Fruit fly (Drosophila melanogaster) whole organism, embryonic: Measurements from ENCODE around the gene NFAT.

ENCODE experiments used
- Abd-B ChIP-seq: fragments of 200-800 bp; sonication (Bioruptor generic); optimal IDR thresholded peaks from 2 replicates; lab custom pipeline; 2018; ENCODE audit warnings: missing biosample characterization, mild to moderate bottlenecking, missing genetic modification characterization, moderate library complexity
- Atf-2 ChIP-seq: fragments of 200-800 bp; sonication (Bioruptor generic); optimal IDR thresholded peaks from 2 replicates; lab custom pipeline; 2016; ENCODE audit warnings: missing biosample characterization, missing genetic modification characterization
- Atf3 ChIP-seq: fragments of 200-800 bp; sonication (Bioruptor generic); optimal IDR thresholded peaks from 3 replicates; lab custom pipeline; 2016; ENCODE audit warnings: missing biosample characterization, missing genetic modification characterization
- Awh ChIP-seq: fragments of 200-800 bp; sonication (Bioruptor generic); IDR thresholded peaks from 2 replicates; pipeline ENCODE4, ENCODE4 v1.3.6; 2022; ENCODE audit warnings: missing biosample characterization, missing genetic modification characterization
- Bdp1 ChIP-seq: fragments of 200-800 bp; sonication (Bioruptor generic); optimal IDR thresholded peaks from 3 replicates; lab custom pipeline; 2016; ENCODE audit warnings: missing biosample characterization, missing genetic modification characterization
- BtbVII ChIP-seq: fragments of 200-800 bp; sonication (Bioruptor generic); optimal IDR thresholded peaks from 3 replicates; lab custom pipeline; 2017; ENCODE audit warnings: missing biosample characterization, mild to moderate bottlenecking, missing genetic modification characterization
- CG10274 ChIP-seq: fragments of 200-800 bp; sonication (Bioruptor generic); optimal IDR thresholded peaks from 3 replicates; lab custom pipeline; 2017; ENCODE audit warnings: missing biosample characterization, mild to moderate bottlenecking, missing genetic modification characterization
- CG10543 ChIP-seq: fragments of 200-800 bp; sonication (Bioruptor generic); optimal IDR thresholded peaks from 3 replicates; lab custom pipeline; 2017; ENCODE audit warnings: missing biosample characterization, mild to moderate bottlenecking, missing genetic modification characterization, moderate library complexity
- CG10654 ChIP-seq: fragments of 200-800 bp; sonication (Bioruptor generic); optimal IDR thresholded peaks from 2 replicates; lab custom pipeline; 2016; ENCODE audit warnings: missing biosample characterization, missing genetic modification characterization
- CG10959 ChIP-seq: fragments of 200-800 bp; sonication (Bioruptor generic); IDR thresholded peaks from 2 replicates; pipeline ENCODE4 v1.3.6; 2022; ENCODE audit warnings: missing biosample characterization, missing genetic modification characterization
- CG10979 ChIP-seq: fragments of 200-800 bp; sonication (Bioruptor generic); optimal IDR thresholded peaks from 2 replicates; lab custom pipeline; 2018; ENCODE audit warnings: missing biosample characterization, mild to moderate bottlenecking, missing genetic modification characterization, moderate library complexity
- CG12071 ChIP-seq: fragments of 200-800 bp; sonication (Bioruptor generic); optimal IDR thresholded peaks from 3 replicates; lab custom pipeline; 2018; ENCODE audit warnings: missing biosample characterization, mild to moderate bottlenecking, missing genetic modification characterization
- CG1233 ChIP-seq: fragments of 200-800 bp; sonication (Bioruptor generic); optimal IDR thresholded peaks from 4 replicates; lab custom pipeline; 2018; ENCODE audit warnings: missing biosample characterization, mild to moderate bottlenecking, missing genetic modification characterization
- CG14441 ChIP-seq: fragments of 200-800 bp; sonication (Bioruptor generic); IDR thresholded peaks from 2 replicates; pipeline ENCODE4 v1.3.6; 2022; ENCODE audit warnings: missing biosample characterization, missing genetic modification characterization
- CG15514 ChIP-seq: fragments of 200-800 bp; sonication (Bioruptor generic); optimal IDR thresholded peaks from 3 replicates; lab custom pipeline; 2017; ENCODE audit warnings: missing biosample characterization, missing genetic modification characterization, mild to moderate bottlenecking, moderate library complexity, missing genetic modification reagents
- CG17361 ChIP-seq: fragments of 200-800 bp; sonication (Bioruptor generic); IDR thresholded peaks from 3 replicates; pipeline ENCODE4 v1.3.6; 2022; ENCODE audit warnings: missing biosample characterization, missing genetic modification characterization
- CG2875 ChIP-seq: fragments of 200-800 bp; sonication (Bioruptor generic); optimal IDR thresholded peaks from 2 replicates; lab custom pipeline; 2017; ENCODE audit warnings: missing biosample characterization, mild to moderate bottlenecking, missing genetic modification characterization, missing genetic modification reagents
- CG2889 ChIP-seq: fragments of 200-800 bp; sonication (Bioruptor generic); IDR thresholded peaks from 3 replicates; pipeline ENCODE4 v1.3.6; 2022; ENCODE audit warnings: missing biosample characterization, missing genetic modification characterization
- CG31388 ChIP-seq: fragments of 200-800 bp; sonication (Bioruptor generic); optimal IDR thresholded peaks from 2 replicates; lab custom pipeline; 2016; ENCODE audit warnings: missing biosample characterization, missing genetic modification characterization
- CG7786 ChIP-seq: fragments of 200-800 bp; sonication (Bioruptor generic); optimal IDR thresholded peaks from 2 replicates; lab custom pipeline; 2016; ENCODE audit warnings: missing biosample characterization, missing genetic modification characterization
- CG8089 ChIP-seq: fragments of 200-800 bp; sonication (Bioruptor generic); optimal IDR thresholded peaks from 3 replicates; lab custom pipeline; 2016; ENCODE audit warnings: missing biosample characterization, missing genetic modification characterization
- CG9817 ChIP-seq: fragments of 200-800 bp; sonication (Bioruptor generic); optimal IDR thresholded peaks from 2 replicates; lab custom pipeline; 2018; ENCODE audit warnings: missing biosample characterization, mild to moderate bottlenecking, missing genetic modification characterization, moderate library complexity
- CHES-1-like ChIP-seq: fragments of 200-800 bp; sonication (Bioruptor generic); optimal IDR thresholded peaks from 2 replicates; lab custom pipeline; 2016; ENCODE audit warnings: missing biosample characterization, missing genetic modification characterization
- D19A ChIP-seq: fragments of 200-800 bp; optimal IDR thresholded peaks from 3 replicates; lab custom pipeline; 2019; ENCODE audit warnings: missing biosample characterization, mild to moderate bottlenecking, missing genetic modification characterization, moderate library complexity
- Dip3 ChIP-seq: fragments of 200-800 bp; sonication (Bioruptor generic); optimal IDR thresholded peaks from 3 replicates; lab custom pipeline; 2016; ENCODE audit warnings: missing biosample characterization, missing genetic modification characterization
- Drgx ChIP-seq: fragments of 200-800 bp; sonication (Bioruptor generic); IDR thresholded peaks from 2 replicates; pipeline ENCODE4 v1.3.6; 2022; ENCODE audit warnings: missing biosample characterization, missing genetic modification characterization
- HLH54F ChIP-seq: fragments of 200-800 bp; sonication (Bioruptor generic); optimal IDR thresholded peaks from 3 replicates; lab custom pipeline; 2016; ENCODE audit warnings: missing biosample characterization, missing genetic modification characterization
- Hand ChIP-seq: fragments of 200-800 bp; sonication (Bioruptor generic); optimal IDR thresholded peaks from 2 replicates; lab custom pipeline; 2017; ENCODE audit warnings: mild to moderate bottlenecking, missing biosample characterization, missing genetic modification reagents, missing genetic modification characterization
- Hmx ChIP-seq: fragments of 200-800 bp; sonication (Bioruptor generic); optimal IDR thresholded peaks from 2 replicates; lab custom pipeline; 2016; ENCODE audit warnings: missing biosample characterization, missing genetic modification characterization
- Lim3 ChIP-seq: fragments of 200-800 bp; sonication (Bioruptor generic); IDR thresholded peaks from 2 replicates; pipeline ENCODE4 v1.3.6; 2022; ENCODE audit warnings: missing biosample characterization, missing genetic modification characterization
- Lpt ChIP-seq: fragments of >200 bp; optimal IDR thresholded peaks from 2 replicates; lab custom pipeline; 2018; ENCODE audit warnings: missing biosample characterization, missing genetic modification characterization
- MBD-R2 ChIP-seq: fragments of 200-800 bp; sonication (Bioruptor generic); IDR thresholded peaks from 2 replicates; pipeline ENCODE4 v1.3.6; 2022; ENCODE audit warnings: missing biosample characterization, missing genetic modification characterization
- Opbp ChIP-seq: fragments of 200-800 bp; sonication (Bioruptor generic); IDR thresholded peaks from 3 replicates; pipeline ENCODE4 v1.3.6; 2022; ENCODE audit warnings: missing biosample characterization, missing genetic modification characterization; ENCODE audit not compliant: partially characterized antibody
- Xbp1 ChIP-seq: fragments of 200-800 bp; sonication (Bioruptor generic); optimal IDR thresholded peaks from 3 replicates; lab custom pipeline; 2016; ENCODE audit warnings: missing biosample characterization, mild to moderate bottlenecking, missing genetic modification characterization
- bab2 ChIP-seq: fragments of 200-800 bp; sonication (Bioruptor generic); optimal IDR thresholded peaks from 2 replicates; lab custom pipeline; 2016; ENCODE audit warnings: missing biosample characterization, missing genetic modification characterization
- crp ChIP-seq, 2 experiments: fragments of 200-800 bp; sonication (Bioruptor generic); optimal IDR thresholded peaks; 2 replicates in 1 of 2; 3 replicates in 1 of 2; lab custom pipeline; 2017; ENCODE audit warnings: missing biosample characterization in 2 of 2, missing genetic modification characterization in 2 of 2, mild to moderate bottlenecking in 1 of 2, moderate library complexity in 1 of 2
- dan ChIP-seq: fragments of 200-800 bp; sonication (Bioruptor generic); IDR thresholded peaks from 2 replicates; pipeline ENCODE4 v1.3.6; 2022; ENCODE audit warnings: missing biosample characterization, missing genetic modification characterization
- dmrt11E ChIP-seq: fragments of 200-800 bp; sonication (Bioruptor generic); optimal IDR thresholded peaks from 3 replicates; lab custom pipeline; 2018; ENCODE audit warnings: missing biosample characterization, mild to moderate bottlenecking, missing genetic modification characterization, moderate library complexity
- dysf ChIP-seq: fragments of 200-800 bp; sonication (Bioruptor generic); IDR thresholded peaks from 3 replicates; pipeline ENCODE4 v1.3.6; 2022; ENCODE audit warnings: missing biosample characterization, missing genetic modification characterization
- hbn ChIP-seq: fragments of 200-800 bp; sonication (Bioruptor generic); IDR thresholded peaks from 2 replicates; pipeline ENCODE4 v1.3.6; 2022; ENCODE audit warnings: missing biosample characterization, missing genetic modification characterization; ENCODE audit not compliant: partially characterized antibody
- hkb ChIP-seq, 2 experiments: fragments of 200-800 bp in 1 of 2; fragments of >200 bp in 1 of 2; sonication (Bioruptor generic) in 1 of 2; IDR thresholded peaks in 1 of 2; optimal IDR thresholded peaks in 1 of 2; 2 replicates each; pipeline versions ENCODE4 v1.3.6 to Lab custom; 2017 to 2022; ENCODE audit warnings: missing biosample characterization in 1 of 2, missing genetic modification characterization in 1 of 2
- lmd ChIP-seq: fragments of 200-800 bp; sonication (Bioruptor generic); IDR thresholded peaks from 2 replicates; pipeline ENCODE4 v1.3.6; 2022; ENCODE audit warnings: missing biosample characterization, missing genetic modification characterization
- otp ChIP-seq: fragments of 200-800 bp; sonication (Bioruptor generic); IDR thresholded peaks from 3 replicates; pipeline ENCODE4, ENCODE4 v1.3.6; 2022; ENCODE audit warnings: missing biosample characterization, missing genetic modification characterization
- row ChIP-seq: fragments of 200-800 bp; sonication (Bioruptor generic); IDR thresholded peaks from 3 replicates; pipeline ENCODE4 v1.3.6; 2022; ENCODE audit warnings: missing biosample characterization, missing genetic modification characterization
- sd ChIP-seq: fragments of 200-800 bp; sonication (Bioruptor generic); optimal IDR thresholded peaks from 3 replicates; lab custom pipeline; 2018; ENCODE audit warnings: missing biosample characterization, mild to moderate bottlenecking, missing genetic modification characterization, moderate library complexity
- sima ChIP-seq: fragments of 200-800 bp; sonication (Bioruptor generic); optimal IDR thresholded peaks from 2 replicates; lab custom pipeline; 2016; ENCODE audit warnings: missing biosample characterization, missing genetic modification characterization
- sisA ChIP-seq: fragments of 200-800 bp; sonication (Bioruptor generic); IDR thresholded peaks from 2 replicates; pipeline ENCODE4 v1.3.6; 2022; ENCODE audit warnings: missing biosample characterization, missing genetic modification characterization
- tx ChIP-seq: fragments of 200-800 bp; sonication (Bioruptor generic); optimal IDR thresholded peaks from 2 replicates; lab custom pipeline; 2016; ENCODE audit warnings: missing biosample characterization, missing genetic modification characterization
- usp ChIP-seq: fragments of >200 bp; optimal IDR thresholded peaks from 2 replicates; lab custom pipeline; 2017; ENCODE audit warnings: missing biosample characterization, missing genetic modification characterization
- yki ChIP-seq: fragments of >200 bp; optimal IDR thresholded peaks from 3 replicates; lab custom pipeline; 2018

Gene NFAT

DNA sequence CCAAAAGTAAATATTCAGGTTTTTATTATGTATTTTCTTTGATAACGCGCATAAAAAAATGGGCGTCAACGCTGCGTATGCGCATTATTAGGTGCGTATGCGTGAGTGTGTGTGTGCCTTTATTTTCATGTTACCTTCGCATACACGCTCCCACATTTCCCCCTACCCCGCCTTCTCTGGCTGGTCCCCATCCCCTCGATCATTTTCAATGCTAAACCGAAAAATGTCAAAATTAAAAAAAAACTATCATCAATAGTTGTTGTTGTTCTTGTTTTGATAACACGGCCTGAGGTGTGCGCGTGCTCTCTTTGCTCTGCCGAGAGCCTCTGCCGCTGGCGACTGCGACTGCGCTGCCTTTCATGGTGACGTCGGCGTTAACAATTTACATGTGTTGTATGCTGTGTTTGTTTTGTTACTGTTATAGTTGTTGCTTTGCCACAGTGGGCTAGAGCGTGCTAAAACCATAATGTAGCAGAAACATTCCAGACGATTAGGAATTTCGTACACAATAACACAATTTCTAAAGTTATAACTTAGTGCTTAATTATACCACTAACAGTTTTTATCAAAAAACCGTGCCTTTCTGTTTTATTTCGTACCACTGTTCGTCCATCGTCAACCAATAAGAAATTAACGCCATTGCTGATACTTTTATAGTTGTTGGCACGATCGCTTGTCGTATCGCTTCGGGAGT, 15.6 kb downstream of the NFAT start (continued):
- TF ChIP-seq dysf (peak; percentile 99), Atf3 (peak; percentile 98), usp (no peak), dmrt11E (tag; lab: Kevin White, UChicago) (peak; percentile 93), CG10959 (GFP tag; lab: Robert Waterston, UW) (peak; percentile 97), CG10654 (GFP tag; lab: Kevin White, UChicago) (peak; percentile 99), CG1233 (GFP tag; lab: Kevin White, UChicago) (peak; percentile 98), HLH54F (GFP tag; lab: Kevin White, UChicago) (peak; percentile 98), CG15514 (peak; percentile 95), MBD-R2 (peak; percentile 99), Abd-B (GFP tag; lab: Kevin White, UChicago) (peak; percentile 97), sd (tag; lab: Kevin White, UChicago) (peak; percentile 98), CG17361 (GFP tag; lab: Robert Waterston, UW) (peak; percentile 92), Bdp1 (GFP tag; lab: Kevin White, UChicago) (peak; percentile 93), hbn (no peak; the same call in 1 of the 2 replicates), Lpt (no peak), sima (peak; percentile 96), CG31388 (GFP tag; lab: Kevin White, UChicago) (peak; percentile 97), sisA (GFP tag; lab: Robert Waterston, UW) (peak; percentile 99), CG8089 (GFP tag; lab: Kevin White, UChicago) (peak; percentile 99), Hand (GFP tag; lab: Kevin White, UChicago) (peak; percentile 97), BtbVII (peak; percentile 98), Atf-2 (peak; percentile 99), CG2889 (peak; percentile 97), CG10274 (GFP tag; lab: Kevin White, UChicago) (peak; percentile 93), Opbp (GFP tag; lab: Robert Waterston, UW) (peak; percentile 52; the same call in 2 of the 3 replicates), CG7786 (GFP tag; lab: Kevin White, UChicago) (peak; percentile 99), crp (GFP tag; optimal IDR thresholded peaks at IDR 0.05; lab: Kevin White, UChicago) (peak in 1 of 2 experiments; percentile 72), lmd (GFP tag; lab: Robert Waterston, UW) (peak; percentile 99), CG10979 (tag; lab: Kevin White, UChicago) (peak; percentile 98), D19A (peak; percentile 97), row (GFP tag; lab: Robert Waterston, UW) (peak; percentile 99), Dip3 (GFP tag; lab: Kevin White, UChicago) (peak; percentile 98), dan (peak; percentile 92), Xbp1 (peak; percentile 99), Hmx (GFP tag; lab: Kevin White, UChicago) (peak; percentile 92), CG14441 (GFP tag; lab: Robert Waterston, UW) (peak; percentile 99), CG12071 (peak; percentile 99), yki (lab: Kevin White, UChicago) (no peak), tx (peak; percentile 98), CG10543 (GFP tag; lab: Kevin White, UChicago) (peak; percentile 98), otp (GFP tag; lab: Robert Waterston, UW) (peak; percentile 99), CHES-1-like (GFP tag; lab: Kevin White, UChicago) (peak; percentile 99), CG2875 (GFP tag; lab: Kevin White, UChicago) (peak; percentile 98), CG9817 (tag; lab: Kevin White, UChicago) (peak; percentile 98), Awh (peak; percentile 99), Lim3 (GFP tag; lab: Robert Waterston, UW) (peak; percentile 97), Drgx (GFP tag; lab: Robert Waterston, UW) (peak; percentile 99), hkb (optimal IDR thresholded peaks at IDR 0.05; lab: Kevin White, UChicago) (no peak), hkb (GFP tag; IDR thresholded peaks at IDR 0.05; lab: Robert Waterston, UW) (peak; percentile 99), bab2 (GFP tag; lab: Kevin White, UChicago) (peak; percentile 99)
